Worm (Caenorhabditis elegans) whole organism, late embryonic: Measurements from ENCODE around the gene F40A3.3.

ENCODE experiments used
- C08G9.2 ChIP-seq: sonication (generic microtip); optimal IDR thresholded peaks from 2 replicates; lab custom pipeline; 2016; ENCODE audit warnings: mild to moderate bottlenecking, missing genetic modification characterization, moderate library complexity, missing compliant biosample characterization
- C38D4.7 ChIP-seq: fragments of 200-800 bp; sonication (Bioruptor generic); optimal IDR thresholded peaks from 2 replicates; lab custom pipeline; 2018; ENCODE audit warnings: mild to moderate bottlenecking, missing genetic modification characterization, moderate library complexity, missing compliant biosample characterization
- F13H6.1 ChIP-seq: sonication (generic microtip); optimal IDR thresholded peaks from 2 replicates; lab custom pipeline; 2016; ENCODE audit warnings: missing genetic modification characterization, missing compliant biosample characterization
- K02D7.2 ChIP-seq: sonication (generic microtip); optimal IDR thresholded peaks from 2 replicates; lab custom pipeline; 2017; ENCODE audit warnings: mild to moderate bottlenecking, missing genetic modification characterization, missing compliant biosample characterization
- T23F11.4 ChIP-seq: fragments of 200-800 bp; sonication (Bioruptor generic); optimal IDR thresholded peaks from 2 replicates; lab custom pipeline; 2018; ENCODE audit warnings: mild to moderate bottlenecking, missing genetic modification characterization, missing compliant biosample characterization
- Y22D7AL.16 ChIP-seq: sonication (generic microtip); optimal IDR thresholded peaks from 2 replicates; lab custom pipeline; 2016; ENCODE audit warnings: missing genetic modification characterization, missing compliant biosample characterization
- ceh-14 ChIP-seq: sonication (generic microtip); optimal IDR thresholded peaks from 2 replicates; lab custom pipeline; 2016; ENCODE audit warnings: missing genotype, missing genetic modification characterization, missing compliant biosample characterization
- ceh-18 ChIP-seq: sonication (generic microtip); optimal IDR thresholded peaks from 2 replicates; lab custom pipeline; 2016; ENCODE audit warnings: missing genetic modification characterization, missing compliant biosample characterization
- ceh-19 ChIP-seq: fragments of 200-800 bp; sonication (Bioruptor generic); optimal IDR thresholded peaks from 2 replicates; lab custom pipeline; 2018; ENCODE audit warnings: mild to moderate bottlenecking, missing genetic modification characterization, missing compliant biosample characterization
- ceh-2 ChIP-seq: sonication (generic microtip); optimal IDR thresholded peaks from 2 replicates; lab custom pipeline; 2016; ENCODE audit warnings: missing genotype, missing genetic modification characterization, missing compliant biosample characterization
- ceh-22 ChIP-seq: sonication (generic microtip); optimal IDR thresholded peaks from 2 replicates; lab custom pipeline; 2017; ENCODE audit warnings: missing biosample characterization, missing genetic modification characterization
- ceh-24 ChIP-seq: sonication (generic microtip); optimal IDR thresholded peaks from 2 replicates; lab custom pipeline; 2016; ENCODE audit warnings: mild to moderate bottlenecking, missing genetic modification characterization, missing compliant biosample characterization
- ceh-31 ChIP-seq: sonication (generic microtip); optimal IDR thresholded peaks from 2 replicates; lab custom pipeline; 2016; ENCODE audit warnings: missing genetic modification characterization, missing compliant biosample characterization
- ceh-6 ChIP-seq: fragments of 200-800 bp; sonication (Bioruptor generic); optimal IDR thresholded peaks from 2 replicates; lab custom pipeline; 2018; ENCODE audit warnings: mild to moderate bottlenecking, missing genetic modification characterization, missing compliant biosample characterization
- ceh-9 ChIP-seq: sonication (generic microtip); optimal IDR thresholded peaks from 2 replicates; lab custom pipeline; 2016; ENCODE audit warnings: mild to moderate bottlenecking, missing genetic modification characterization, inconsistent platforms, missing compliant biosample characterization
- dmd-4 ChIP-seq: sonication (generic microtip); optimal IDR thresholded peaks from 2 replicates; lab custom pipeline; 2016; ENCODE audit warnings: borderline replicate concordance, missing genetic modification characterization, missing compliant biosample characterization
- elt-4 ChIP-seq: sonication (generic microtip); optimal IDR thresholded peaks from 2 replicates; lab custom pipeline; 2016; ENCODE audit warnings: missing genetic modification characterization, missing compliant biosample characterization
- ets-4 ChIP-seq: sonication (generic microtip); optimal IDR thresholded peaks from 2 replicates; lab custom pipeline; 2016; ENCODE audit warnings: missing genetic modification characterization, missing compliant biosample characterization
- fax-1 ChIP-seq: sonication (generic microtip); optimal IDR thresholded peaks from 2 replicates; lab custom pipeline; 2016; ENCODE audit warnings: missing genotype, missing genetic modification characterization, missing compliant biosample characterization
- fkh-10 ChIP-seq: fragments of 150-350 bp; optimal IDR thresholded peaks from 2 replicates; lab custom pipeline; 2014; ENCODE audit warnings: missing biosample characterization, missing genetic modification reagents, missing genetic modification characterization
- gmeb-2 ChIP-seq: sonication (generic microtip); optimal IDR thresholded peaks from 2 replicates; lab custom pipeline; 2016; ENCODE audit warnings: missing genetic modification characterization, inconsistent platforms, missing compliant biosample characterization
- hlh-13 ChIP-seq: fragments of 200-800 bp; sonication (Bioruptor generic); optimal IDR thresholded peaks from 2 replicates; lab custom pipeline; 2018; ENCODE audit warnings: mild to moderate bottlenecking, missing genetic modification characterization, missing compliant biosample characterization
- hlh-15 ChIP-seq: sonication (generic microtip); optimal IDR thresholded peaks from 2 replicates; lab custom pipeline; 2016; ENCODE audit warnings: missing genetic modification characterization, missing compliant biosample characterization
- lim-6 ChIP-seq: sonication (generic microtip); optimal IDR thresholded peaks from 2 replicates; lab custom pipeline; 2016; ENCODE audit warnings: missing genetic modification characterization, missing compliant biosample characterization
- nfya-1 ChIP-seq: sonication (generic microtip); optimal IDR thresholded peaks from 2 replicates; lab custom pipeline; 2017; ENCODE audit warnings: missing genetic modification characterization, mild to moderate bottlenecking, missing compliant biosample characterization, antibody characterized with exemption, moderate library complexity
- nhr-11 ChIP-seq: fragments of 150-350 bp; optimal IDR thresholded peaks from 2 replicates; lab custom pipeline; 2014; ENCODE audit warnings: missing biosample characterization, missing genetic modification characterization
- nhr-232 ChIP-seq: sonication (generic microtip); optimal IDR thresholded peaks from 2 replicates; lab custom pipeline; 2016; ENCODE audit warnings: missing genetic modification characterization, missing compliant biosample characterization
- npax-4 ChIP-seq: sonication (generic microtip); optimal IDR thresholded peaks from 2 replicates; lab custom pipeline; 2016; ENCODE audit warnings: missing genetic modification characterization, missing compliant biosample characterization
- pag-3 ChIP-seq: sonication (generic microtip); optimal IDR thresholded peaks from 2 replicates; lab custom pipeline; 2016; ENCODE audit warnings: missing compliant biosample characterization, missing genetic modification characterization, borderline replicate concordance
- pax-1 ChIP-seq: fragments of 150-350 bp; optimal IDR thresholded peaks from 2 replicates; lab custom pipeline; 2014; ENCODE audit warnings: missing biosample characterization, missing genetic modification characterization
- pha-4 ChIP-seq: fragments of 150-350 bp; optimal IDR thresholded peaks from 2 replicates; lab custom pipeline; 2018; ENCODE audit warnings: missing biosample characterization, missing genetic modification reagents, missing genetic modification characterization
- pqm-1 ChIP-seq: sonication (generic microtip); optimal IDR thresholded peaks from 2 replicates; lab custom pipeline; 2016; ENCODE audit warnings: missing genetic modification characterization, missing compliant biosample characterization
- pros-1 ChIP-seq: fragments of 150-350 bp; optimal IDR thresholded peaks from 2 replicates; lab custom pipeline; 2014; ENCODE audit warnings: missing biosample characterization, missing genetic modification reagents, missing genetic modification characterization
- rnt-1 ChIP-seq: sonication (generic microtip); optimal IDR thresholded peaks from 2 replicates; lab custom pipeline; 2016; ENCODE audit warnings: missing genetic modification characterization, missing compliant biosample characterization
- sdc-2 ChIP-seq: sonication (generic microtip); optimal IDR thresholded peaks from 2 replicates; lab custom pipeline; 2016; ENCODE audit warnings: missing genotype, missing genetic modification characterization, missing compliant biosample characterization
- sox-4 ChIP-seq: sonication (generic microtip); optimal IDR thresholded peaks from 2 replicates; lab custom pipeline; 2017; ENCODE audit warnings: mild to moderate bottlenecking, missing genetic modification characterization, inconsistent platforms, missing compliant biosample characterization
- tbx-2 ChIP-seq: sonication (generic microtip); optimal IDR thresholded peaks from 2 replicates; lab custom pipeline; 2016; ENCODE audit warnings: missing genetic modification characterization, missing compliant biosample characterization
- unc-3 ChIP-seq, 2 experiments: fragments of 200-800 bp in 1 of 2; sonication (Bioruptor generic) in 1 of 2; sonication (generic microtip) in 1 of 2; conservative IDR thresholded peaks in 1 of 2; optimal IDR thresholded peaks in 1 of 2; 2 replicates each; pipeline versions ENCODE4 v1.3.6 to Lab custom; 2016 to 2022; ENCODE audit warnings: missing compliant biosample characterization in 2 of 2, missing genetic modification characterization in 2 of 2, missing genetic modification reagents in 1 of 2
- unc-55 ChIP-seq: sonication (generic microtip); optimal IDR thresholded peaks from 2 replicates; lab custom pipeline; 2017; ENCODE audit warnings: missing biosample characterization, missing genetic modification reagents, missing genetic modification characterization

The F40A3.3 gene

DNA sequence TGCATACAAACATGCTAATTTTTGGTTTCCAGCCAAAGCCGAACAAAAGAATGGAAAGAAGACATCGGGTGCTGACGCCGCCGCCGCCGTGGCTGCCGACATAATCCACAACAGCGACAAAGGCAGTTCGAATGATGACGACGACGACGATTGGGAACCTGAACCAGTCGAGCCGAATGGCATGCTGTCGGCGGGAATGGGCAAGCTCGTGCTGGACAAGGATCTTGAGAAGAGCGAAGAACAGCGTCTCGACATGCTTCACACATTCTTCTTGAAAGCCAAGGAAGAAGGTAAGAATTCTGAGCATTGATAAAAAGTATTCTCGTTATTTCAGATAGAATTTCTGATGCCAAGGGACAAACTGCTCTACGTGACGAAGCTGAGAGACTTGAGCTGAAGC, 20.6 kb upstream of the F40A3.3 start:
- no peak for TF ChIP-seq C38D4.7 (GFP tag; lab: Kevin White, UChicago)
- TF ChIP-seq fax-1, result no peak
- TF ChIP-seq ceh-6, result no peak
- TF ChIP-seq ceh-2 (tag; lab: Kevin White, UChicago), result no peak
- TF ChIP-seq fkh-10, result no peak
- no peak for TF ChIP-seq ceh-24 (tag; lab: Kevin White, UChicago)
- TF ChIP-seq ceh-31 (tag; lab: Kevin White, UChicago), result no peak
- no peak for TF ChIP-seq pha-4 (tag; lab: Kevin White, UChicago)
- no peak for TF ChIP-seq nhr-232
- no peak for TF ChIP-seq hlh-13 (GFP tag; lab: Kevin White, UChicago)
- TF ChIP-seq F13H6.1, result no peak
- no peak for TF ChIP-seq elt-4
- TF ChIP-seq, all 69 proteins: peak for 0

DNA sequence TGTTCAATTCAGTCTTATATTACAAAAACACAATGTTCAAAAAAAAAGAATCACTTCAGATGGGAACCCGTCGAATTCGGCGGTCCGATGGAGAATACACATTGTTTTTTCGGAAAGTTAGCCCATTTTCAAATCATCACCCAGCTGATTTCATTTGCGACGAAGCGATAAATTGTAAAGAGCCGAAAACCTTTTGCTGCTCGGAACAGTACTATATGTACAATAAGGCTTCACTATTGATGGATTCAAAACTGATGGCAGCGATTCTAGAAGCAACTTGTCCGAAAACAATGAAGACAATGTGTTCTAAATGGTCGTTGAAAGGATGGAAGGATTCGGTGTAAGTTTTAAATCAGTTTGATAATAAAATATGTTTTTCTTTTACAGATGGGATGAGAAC, 19.3 kb upstream of the F40A3.3 start, which contains the start of gene C37C3.1:
Gene C37C3.1 (plus strand): TSS at position 33 of the 400 bp plus-strand sequence.
- no peak for TF ChIP-seq ets-4 (tag; lab: Kevin White, UChicago)
- no peak for TF ChIP-seq pqm-1
- TF ChIP-seq hlh-15 (tag; lab: Kevin White, UChicago), result no peak
- no peak for TF ChIP-seq unc-55 (GFP tag; lab: Kevin White, UChicago)
- no peak for TF ChIP-seq pha-4 (tag; lab: Kevin White, UChicago)
- TF ChIP-seq sox-4, result no peak
- TF ChIP-seq rnt-1 (tag; lab: Kevin White, UChicago), result no peak
- TF ChIP-seq pax-1 (tag; lab: Kevin White, UChicago), result no peak
- no peak for TF ChIP-seq npax-4
- TF ChIP-seq nhr-11 (tag; lab: Kevin White, UChicago), result no peak
- no peak for TF ChIP-seq Y22D7AL.16 (tag; lab: Kevin White, UChicago)

DNA sequence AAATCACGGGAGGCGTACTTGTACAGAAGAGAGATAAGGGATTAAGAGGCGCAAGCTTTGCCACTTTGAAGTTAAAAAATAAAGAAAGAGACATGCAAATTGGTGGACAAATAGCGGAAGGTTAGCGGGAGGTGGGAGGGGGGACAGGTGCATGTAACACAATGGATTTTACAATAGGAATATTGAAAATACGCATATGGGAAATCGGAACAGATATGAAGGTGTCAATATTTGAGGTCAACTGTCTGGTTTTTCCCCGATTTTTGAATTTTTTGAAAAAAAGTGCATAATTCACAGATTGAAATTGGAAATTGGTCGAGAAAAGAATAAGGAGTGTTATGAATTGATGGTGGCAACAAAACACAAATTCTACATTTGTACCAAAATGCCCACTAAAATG, 15.5 kb upstream of the F40A3.3 start, which contains the start of gene C37C3.17:
Gene C37C3.17 (minus strand): TSS at position 101 of the 400 bp plus-strand sequence.
- TF ChIP-seq npax-4 (no peak), pag-3 (tag; lab: Kevin White, UChicago) (no peak), gmeb-2 (tag; lab: Kevin White, UChicago) (no peak), ceh-9 (tag; lab: Kevin White, UChicago) (no peak), ceh-19 (GFP tag; lab: Kevin White, UChicago) (no peak), dmd-4 (tag; lab: Kevin White, UChicago) (no peak), tbx-2 (tag; lab: Kevin White, UChicago) (no peak), C08G9.2 (tag; lab: Kevin White, UChicago) (no peak), nfya-1 (tag; lab: Kevin White, UChicago) (no peak), ceh-18 (no peak)

DNA sequence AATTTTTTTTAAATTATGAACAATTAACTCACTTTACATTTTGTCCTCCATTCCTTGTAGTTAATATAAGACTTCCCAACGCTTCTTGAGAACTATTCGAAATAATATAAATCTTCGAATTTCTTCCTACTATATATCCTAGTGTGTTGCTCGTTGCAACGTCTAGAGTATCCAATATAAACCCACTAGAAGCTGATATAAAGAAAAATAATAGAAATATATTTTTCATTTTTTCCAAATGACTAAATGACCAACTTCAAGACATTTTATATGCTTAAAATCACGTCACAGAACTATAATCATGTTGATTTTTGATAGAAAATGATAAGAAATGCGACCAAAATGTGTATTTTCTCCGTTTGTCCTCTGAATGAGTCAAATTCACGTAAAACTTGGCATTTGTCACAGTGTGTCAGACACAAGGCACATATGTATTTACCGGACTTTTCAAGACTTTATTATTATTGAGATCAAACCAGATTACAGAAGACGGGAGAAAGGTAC, 14.2 kb upstream of the F40A3.3 start, which contains the start of gene C37C3.10:
Gene C37C3.10 (minus strand): TSS at position 51 of the 504 bp plus-strand sequence.
- TF ChIP-seq ceh-22 (tag; lab: Kevin White, UChicago) (no peak), K02D7.2 (tag; lab: Kevin White, UChicago) (no peak), sdc-2 (tag; lab: Kevin White, UChicago) (no peak), tbx-2 (tag; lab: Kevin White, UChicago) (no peak), T23F11.4 (GFP tag; lab: Kevin White, UChicago) (no peak), nhr-232 (no peak), rnt-1 (tag; lab: Kevin White, UChicago) (no peak), ceh-14 (no peak), fax-1 (no peak), pax-1 (tag; lab: Kevin White, UChicago) (no peak), lim-6 (no peak), elt-4 (no peak), unc-3 (GFP tag; conservative IDR thresholded peaks at IDR 0.05; lab: Robert Waterston, UW) (no peak), unc-3 (tag; optimal IDR thresholded peaks at IDR 0.05; lab: Kevin White, UChicago) (no peak), pag-3 (tag; lab: Kevin White, UChicago) (no peak), pros-1 (no peak)
- TF ChIP-seq, all 69 proteins: peak for 0
